Worm (Caenorhabditis elegans) whole organism, late embryonic: ENCODE measurements around the gene W06H8.6.

ENCODE experiments used
- F13H6.1 ChIP-seq: sonication (generic microtip); optimal IDR thresholded peaks from 2 replicates; lab custom pipeline; 2016; ENCODE audit warnings: missing genetic modification characterization, missing compliant biosample characterization
- dve-1 ChIP-seq: sonication (generic microtip); optimal IDR thresholded peaks from 2 replicates; lab custom pipeline; 2017; ENCODE audit warnings: antibody characterized with exemption, mild to moderate bottlenecking, missing genetic modification characterization, missing compliant biosample characterization
- sdc-2 ChIP-seq: sonication (generic microtip); optimal IDR thresholded peaks from 2 replicates; lab custom pipeline; 2016; ENCODE audit warnings: missing genotype, missing genetic modification characterization, missing compliant biosample characterization
- unc-55 ChIP-seq: sonication (generic microtip); optimal IDR thresholded peaks from 2 replicates; lab custom pipeline; 2017; ENCODE audit warnings: missing biosample characterization, missing genetic modification reagents, missing genetic modification characterization

DNA sequence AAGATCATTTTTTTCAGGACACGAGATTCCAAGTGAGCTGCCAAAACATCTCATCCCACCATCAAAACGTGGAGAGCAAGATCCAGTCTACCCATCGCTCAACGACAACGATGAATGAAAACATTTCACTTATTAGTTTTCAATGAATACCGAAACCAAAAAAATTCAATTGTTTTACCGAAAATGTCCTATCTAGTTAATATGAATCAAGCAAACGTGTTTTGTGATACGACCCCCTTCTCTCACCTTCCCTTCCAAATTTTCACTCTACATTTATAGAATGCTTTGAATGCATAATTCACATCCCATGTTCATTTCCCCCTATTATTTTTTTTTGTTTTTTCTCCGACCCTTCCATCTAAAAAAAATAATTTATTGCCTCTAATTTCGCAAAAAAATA, 9.7 kb downstream of the W06H8.6 start:
- TF ChIP-seq F13H6.1 (no peak), unc-55 (GFP tag; lab: Kevin White, UChicago) (no peak), sdc-2 (tag; lab: Kevin White, UChicago) (no peak), dve-1 (tag; lab: Kevin White, UChicago) (no peak)
